Fruit fly (Drosophila melanogaster) whole organism, embryonic: ENCODE data around the gene CG5498.
A peak's percentile ranks its signal among the peaks of the same experiment; 100 is the strongest.

Experiments
- Atf-2 ChIP-seq: fragments of 200-800 bp; sonication (Bioruptor generic); optimal IDR thresholded peaks from 2 replicates; lab custom pipeline; 2016; ENCODE audit warnings: missing biosample characterization, missing genetic modification characterization
- Awh ChIP-seq: fragments of 200-800 bp; sonication (Bioruptor generic); IDR thresholded peaks from 2 replicates; pipeline ENCODE4, ENCODE4 v1.3.6; 2022; ENCODE audit warnings: missing biosample characterization, missing genetic modification characterization
- Bdp1 ChIP-seq: fragments of 200-800 bp; sonication (Bioruptor generic); optimal IDR thresholded peaks from 3 replicates; lab custom pipeline; 2016; ENCODE audit warnings: missing biosample characterization, missing genetic modification characterization
- Bgb ChIP-seq: fragments of 200-800 bp; sonication (Bioruptor generic); IDR thresholded peaks from 2 replicates; pipeline ENCODE4 v1.3.6; 2022; ENCODE audit warnings: missing biosample characterization, missing genetic modification characterization; ENCODE audit not compliant: partially characterized antibody
- CG10209 ChIP-seq: fragments of 200-800 bp; sonication (Bioruptor generic); optimal IDR thresholded peaks from 3 replicates; lab custom pipeline; 2017; ENCODE audit warnings: missing biosample characterization, mild to moderate bottlenecking, missing genetic modification characterization, missing genetic modification reagents
- CG10543 ChIP-seq: fragments of 200-800 bp; sonication (Bioruptor generic); optimal IDR thresholded peaks from 3 replicates; lab custom pipeline; 2017; ENCODE audit warnings: missing biosample characterization, mild to moderate bottlenecking, missing genetic modification characterization, moderate library complexity
- CG10654 ChIP-seq: fragments of 200-800 bp; sonication (Bioruptor generic); optimal IDR thresholded peaks from 2 replicates; lab custom pipeline; 2016; ENCODE audit warnings: missing biosample characterization, missing genetic modification characterization
- CG12236 ChIP-seq: fragments of 200-800 bp; sonication (Bioruptor generic); optimal IDR thresholded peaks from 2 replicates; lab custom pipeline; 2016; ENCODE audit warnings: missing biosample characterization, missing genetic modification characterization
- CG15601 ChIP-seq: fragments of 200-800 bp; sonication (Bioruptor generic); optimal IDR thresholded peaks from 3 replicates; lab custom pipeline; 2019; ENCODE audit warnings: missing biosample characterization, mild to moderate bottlenecking, missing genetic modification characterization, moderate library complexity
- CG15696 ChIP-seq: fragments of 200-800 bp; sonication (Bioruptor generic); optimal IDR thresholded peaks from 2 replicates; lab custom pipeline; 2019; ENCODE audit warnings: missing biosample characterization, mild to moderate bottlenecking, missing genetic modification characterization, moderate library complexity
- CG17328 ChIP-seq: fragments of 200-800 bp; sonication (Bioruptor generic); IDR thresholded peaks from 2 replicates; pipeline ENCODE4 v1.3.6; 2022; ENCODE audit warnings: missing biosample characterization, missing genetic modification characterization
- CG17361 ChIP-seq: fragments of 200-800 bp; sonication (Bioruptor generic); IDR thresholded peaks from 3 replicates; pipeline ENCODE4 v1.3.6; 2022; ENCODE audit warnings: missing biosample characterization, missing genetic modification characterization
- CG17612 ChIP-seq: fragments of 200-800 bp; sonication (Bioruptor generic); IDR thresholded peaks from 2 replicates; pipeline ENCODE4 v1.3.6; 2022; ENCODE audit warnings: missing biosample characterization, missing genetic modification characterization
- CG3407 ChIP-seq: fragments of 200-800 bp; sonication (Bioruptor generic); optimal IDR thresholded peaks from 2 replicates; lab custom pipeline; 2018; ENCODE audit warnings: missing biosample characterization, mild to moderate bottlenecking, missing genetic modification characterization
- CG4360 ChIP-seq: fragments of 200-800 bp; sonication (Bioruptor generic); IDR thresholded peaks from 2 replicates; pipeline ENCODE4 v1.3.6; 2022; ENCODE audit warnings: missing biosample characterization, missing genetic modification characterization
- CG43689 ChIP-seq: fragments of 200-800 bp; sonication (Bioruptor generic); IDR thresholded peaks from 2 replicates; pipeline ENCODE4 v1.3.6; 2022; ENCODE audit warnings: missing biosample characterization, missing genetic modification characterization
- CG6654 ChIP-seq: fragments of 200-800 bp; sonication (Bioruptor generic); optimal IDR thresholded peaks from 2 replicates; lab custom pipeline; 2017; ENCODE audit warnings: missing biosample characterization, mild to moderate bottlenecking, missing genetic modification characterization
- CG8478 ChIP-seq: fragments of >200 bp; optimal IDR thresholded peaks from 2 replicates; lab custom pipeline; 2018
- CG9932 ChIP-seq: fragments of 200-800 bp; sonication (Bioruptor generic); IDR thresholded peaks from 2 replicates; pipeline ENCODE4 v1.3.6; 2022; ENCODE audit warnings: missing biosample characterization, missing genetic modification characterization
- Camta ChIP-seq: fragments of 200-800 bp; sonication (Bioruptor generic); optimal IDR thresholded peaks from 2 replicates; lab custom pipeline; 2016; ENCODE audit warnings: missing biosample characterization, missing genetic modification characterization
- CoRest ChIP-seq: fragments of 200-800 bp; sonication (Bioruptor generic); optimal IDR thresholded peaks from 3 replicates; lab custom pipeline; 2018; ENCODE audit warnings: missing biosample characterization, mild to moderate bottlenecking, missing genetic modification characterization, moderate library complexity
- D19A ChIP-seq: fragments of 200-800 bp; optimal IDR thresholded peaks from 3 replicates; lab custom pipeline; 2019; ENCODE audit warnings: missing biosample characterization, mild to moderate bottlenecking, missing genetic modification characterization, moderate library complexity
- Deaf1 ChIP-seq: fragments of 200-800 bp; optimal IDR thresholded peaks from 3 replicates; lab custom pipeline; 2019; ENCODE audit warnings: missing biosample characterization, mild to moderate bottlenecking, missing genetic modification characterization, moderate library complexity
- H2.0 ChIP-seq: fragments of 200-800 bp; sonication (Bioruptor generic); IDR thresholded peaks from 2 replicates; pipeline ENCODE4 v1.3.6; 2022; ENCODE audit warnings: missing biosample characterization, missing genetic modification characterization
- Hmr ChIP-seq: fragments of 200-800 bp; sonication (Bioruptor generic); optimal IDR thresholded peaks from 3 replicates; lab custom pipeline; 2017; ENCODE audit warnings: mild to moderate bottlenecking, missing biosample characterization, missing genetic modification reagents, missing genetic modification characterization
- Hr51 ChIP-seq, 2 experiments: fragments of 200-800 bp; sonication (Bioruptor generic); optimal IDR thresholded peaks; 2 replicates in 1 of 2; 3 replicates in 1 of 2; lab custom pipeline; 2016 to 2018; ENCODE audit warnings: missing biosample characterization in 2 of 2, missing genetic modification characterization in 2 of 2, mild to moderate bottlenecking in 1 of 2, moderate library complexity in 1 of 2
- Kr ChIP-seq: fragments of 200-800 bp; sonication (Bioruptor generic); optimal IDR thresholded peaks from 2 replicates; lab custom pipeline; 2017; ENCODE audit warnings: missing biosample characterization, mild to moderate bottlenecking, missing genetic modification characterization
- Lim3 ChIP-seq: fragments of 200-800 bp; sonication (Bioruptor generic); IDR thresholded peaks from 2 replicates; pipeline ENCODE4 v1.3.6; 2022; ENCODE audit warnings: missing biosample characterization, missing genetic modification characterization
- MESR4 ChIP-seq: fragments of 200-800 bp; sonication (Bioruptor generic); optimal IDR thresholded peaks from 2 replicates; lab custom pipeline; 2018; ENCODE audit warnings: missing biosample characterization, mild to moderate bottlenecking, missing genetic modification characterization, moderate library complexity
- Side ChIP-seq: fragments of 200-800 bp; sonication (Bioruptor generic); optimal IDR thresholded peaks from 2 replicates; lab custom pipeline; 2016; ENCODE audit warnings: missing biosample characterization, missing genetic modification characterization
- Six4 ChIP-seq: fragments of 200-800 bp; sonication (Bioruptor generic); optimal IDR thresholded peaks from 2 replicates; lab custom pipeline; 2016; ENCODE audit warnings: missing biosample characterization, missing genetic modification characterization
- Vsx1 ChIP-seq: fragments of 200-800 bp; sonication (Bioruptor generic); optimal IDR thresholded peaks from 2 replicates; lab custom pipeline; 2017; ENCODE audit warnings: missing biosample characterization, mild to moderate bottlenecking, missing genetic modification characterization, missing genetic modification reagents
- Xbp1 ChIP-seq: fragments of 200-800 bp; sonication (Bioruptor generic); optimal IDR thresholded peaks from 3 replicates; lab custom pipeline; 2016; ENCODE audit warnings: missing biosample characterization, mild to moderate bottlenecking, missing genetic modification characterization
- cad ChIP-seq: fragments of >200 bp; optimal IDR thresholded peaks from 2 replicates; lab custom pipeline; 2017; ENCODE audit warnings: missing biosample characterization, missing genetic modification characterization
- crol ChIP-seq: fragments of 200-800 bp; sonication (Bioruptor generic); IDR thresholded peaks from 2 replicates; pipeline ENCODE4 v1.3.6; 2022; ENCODE audit warnings: missing biosample characterization, missing genetic modification characterization
- dpn ChIP-seq, 2 experiments: fragments of 200-800 bp; sonication (Bioruptor generic); optimal IDR thresholded peaks; 3 replicates each; lab custom pipeline; 2016; ENCODE audit warnings: missing biosample characterization in 2 of 2, missing genetic modification characterization in 2 of 2
- emc ChIP-seq: fragments of 200-800 bp; sonication (Bioruptor generic); optimal IDR thresholded peaks from 2 replicates; lab custom pipeline; 2016; ENCODE audit warnings: missing biosample characterization, missing genetic modification characterization
- eve ChIP-seq, 2 experiments: fragments of >200 bp; optimal IDR thresholded peaks; 2 replicates each; lab custom pipeline; 2017; ENCODE audit warnings: missing biosample characterization in 2 of 2, missing genetic modification characterization in 2 of 2
- gsb ChIP-seq: fragments of 200-800 bp; sonication (Bioruptor generic); IDR thresholded peaks from 2 replicates; pipeline ENCODE4 v1.3.6; 2022; ENCODE audit warnings: missing biosample characterization, missing genetic modification characterization
- jing ChIP-seq: fragments of 200-800 bp; sonication (Bioruptor generic); optimal IDR thresholded peaks from 2 replicates; lab custom pipeline; 2018; ENCODE audit warnings: missing biosample characterization, mild to moderate bottlenecking, missing genetic modification characterization
- klu ChIP-seq: fragments of 200-800 bp; sonication (Bioruptor generic); IDR thresholded peaks from 2 replicates; pipeline ENCODE4 v1.3.6; 2022; ENCODE audit warnings: missing biosample characterization, missing genetic modification characterization
- lab ChIP-seq: fragments of 200-800 bp; sonication (Bioruptor generic); optimal IDR thresholded peaks from 3 replicates; lab custom pipeline; 2017; ENCODE audit warnings: missing biosample characterization, missing genetic modification characterization, mild to moderate bottlenecking, moderate library complexity, missing genetic modification reagents
- lilli ChIP-seq: fragments of 200-800 bp; sonication (Bioruptor generic); optimal IDR thresholded peaks from 3 replicates; lab custom pipeline; 2016; ENCODE audit warnings: missing biosample characterization, missing genetic modification characterization
- nom ChIP-seq: fragments of 200-800 bp; sonication (Bioruptor generic); optimal IDR thresholded peaks from 2 replicates; lab custom pipeline; 2017; ENCODE audit warnings: missing biosample characterization, missing genetic modification characterization, mild to moderate bottlenecking, moderate library complexity, missing genetic modification reagents
- sc ChIP-seq, 3 experiments: fragments of >200 bp in 2 of 3; fragments of 200-800 bp in 1 of 3; sonication (Bioruptor generic) in 1 of 3; optimal IDR thresholded peaks; 2 replicates in 2 of 3; 3 replicates in 1 of 3; lab custom pipeline; 2017; ENCODE audit warnings: mild to moderate bottlenecking in 1 of 3, missing biosample characterization in 1 of 3, missing genetic modification characterization in 1 of 3, missing genetic modification reagents in 1 of 3
- sens-2 ChIP-seq: fragments of 200-800 bp; sonication (Bioruptor generic); IDR thresholded peaks from 2 replicates; pipeline ENCODE4 v1.3.6; 2022; ENCODE audit warnings: missing biosample characterization, missing genetic modification characterization
- stwl ChIP-seq: fragments of 200-800 bp; sonication (Bioruptor generic); optimal IDR thresholded peaks from 3 replicates; lab custom pipeline; 2018; ENCODE audit warnings: missing biosample characterization, mild to moderate bottlenecking, missing genetic modification characterization, moderate library complexity
- tio ChIP-seq: fragments of 200-800 bp; sonication (Bioruptor generic); optimal IDR thresholded peaks from 2 replicates; lab custom pipeline; 2017; ENCODE audit warnings: missing biosample characterization, missing genetic modification characterization, inconsistent platforms
- tna ChIP-seq: fragments of 200-800 bp; sonication (Bioruptor generic); IDR thresholded peaks from 2 replicates; pipeline ENCODE4 v1.3.6; 2022; ENCODE audit warnings: missing biosample characterization, missing genetic modification characterization; ENCODE audit not compliant: partially characterized antibody
- toy ChIP-seq: fragments of 200-800 bp; sonication (Bioruptor generic); IDR thresholded peaks from 2 replicates; pipeline ENCODE4 v1.3.6; 2022; ENCODE audit warnings: missing biosample characterization, missing genetic modification characterization
- twi ChIP-seq: fragments of 200-800 bp; optimal IDR thresholded peaks from 2 replicates; lab custom pipeline; 2019; ENCODE audit warnings: missing biosample characterization, mild to moderate bottlenecking, missing genetic modification characterization, moderate library complexity
- vnd ChIP-seq: fragments of 200-800 bp; sonication (Bioruptor generic); IDR thresholded peaks from 3 replicates; pipeline ENCODE4 v1.3.6; 2022; ENCODE audit warnings: missing biosample characterization, missing genetic modification characterization; ENCODE audit not compliant: partially characterized antibody

CG5498 gene

DNA sequence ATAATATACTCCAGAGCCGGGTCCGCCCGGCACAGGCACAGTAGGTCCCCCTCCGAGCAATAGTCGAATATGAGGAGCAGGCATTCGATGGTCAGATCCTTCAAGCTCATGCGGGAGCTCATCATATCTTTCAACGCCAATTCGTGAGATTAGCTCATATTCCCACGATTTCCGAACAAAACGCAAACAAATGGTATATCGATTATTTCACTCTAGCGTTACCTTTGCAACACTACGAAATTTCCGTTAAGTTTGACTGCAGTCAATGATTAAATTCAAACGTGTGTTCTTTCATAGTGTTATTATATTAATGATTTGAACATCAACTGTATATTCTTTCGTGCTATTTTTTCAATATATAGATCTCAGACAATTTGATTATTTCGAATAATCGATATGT, 9.4 kb upstream of the CG5498 start, which contains the start of gene CG33969 (continued):
- TF ChIP-seq CoRest: no peak
- no peak for TF ChIP-seq D19A
- TF ChIP-seq CG4360: no peak
- TF ChIP-seq emc (GFP tag; lab: Kevin White, UChicago): no peak
- no peak for TF ChIP-seq sc (optimal IDR thresholded peaks at IDR 0.05; lab: Kevin White, UChicago)
- TF ChIP-seq sc (GFP tag; optimal IDR thresholded peaks at IDR 0.05; lab: Kevin White, UChicago): no peak
- peak; percentile 6; the same call in 1 of the 2 replicates for TF ChIP-seq Bgb (GFP tag; lab: Robert Waterston, UW)
- no peak for TF ChIP-seq CG43689 (GFP tag; lab: Robert Waterston, UW)
- no peak for TF ChIP-seq dpn (GFP tag; optimal IDR thresholded peaks at IDR 0.05; lab: Kevin White, UChicago)
- TF ChIP-seq stwl (tag; lab: Kevin White, UChicago): peak; percentile 87
- no peak for TF ChIP-seq CG17328
- no peak for TF ChIP-seq Kr (GFP tag; lab: Kevin White, UChicago)
- TF ChIP-seq Awh (GFP tag; lab: Robert Waterston, UW): no peak
- no peak for TF ChIP-seq klu
- peak; percentile 57 for TF ChIP-seq MESR4 (GFP tag; lab: Kevin White, UChicago)
- TF ChIP-seq toy (GFP tag; lab: Robert Waterston, UW): no peak
- no peak for TF ChIP-seq vnd
- no peak for TF ChIP-seq H2.0
- no peak for TF ChIP-seq tna
- no peak for TF ChIP-seq gsb (GFP tag; lab: Robert Waterston, UW)
- TF ChIP-seq CG10209 (GFP tag; lab: Kevin White, UChicago): no peak
- TF ChIP-seq CG8478: no peak
- no peak for TF ChIP-seq Xbp1 (GFP tag; lab: Kevin White, UChicago)
- no peak for TF ChIP-seq CG10543 (GFP tag; lab: Kevin White, UChicago)
- TF ChIP-seq twi (tag; lab: Kevin White, UChicago): no peak
- TF ChIP-seq Vsx1 (GFP tag; lab: Kevin White, UChicago): peak; percentile 20
- TF ChIP-seq CG15696 (tag; lab: Kevin White, UChicago): no peak
- no peak for TF ChIP-seq Atf-2
- no peak for TF ChIP-seq cad (GFP tag; lab: Kevin White, UChicago)
- TF ChIP-seq Bdp1 (GFP tag; lab: Kevin White, UChicago): no peak
- TF ChIP-seq lab (GFP tag; lab: Kevin White, UChicago): peak; percentile 3
- TF ChIP-seq Deaf1 (tag; lab: Kevin White, UChicago): peak; percentile 11
- no peak for TF ChIP-seq eve (GFP tag; optimal IDR thresholded peaks at IDR 0.05; lab: Kevin White, UChicago)
- no peak for TF ChIP-seq lilli (GFP tag; lab: Kevin White, UChicago)
- no peak for TF ChIP-seq Lim3 (GFP tag; lab: Robert Waterston, UW)
- no peak for TF ChIP-seq nom (GFP tag; lab: Kevin White, UChicago)
- TF ChIP-seq Hr51 (GFP tag; optimal IDR thresholded peaks at IDR 0.05; lab: Kevin White, UChicago): no peak
- no peak for TF ChIP-seq Hmr (GFP tag; lab: Kevin White, UChicago)
- TF ChIP-seq Six4: no peak
- TF ChIP-seq CG15601: no peak
- TF ChIP-seq Camta: no peak
- no peak for TF ChIP-seq CG17612
- no peak for TF ChIP-seq jing (GFP tag; lab: Kevin White, UChicago)
- no peak for TF ChIP-seq CG6654 (GFP tag; lab: Kevin White, UChicago)
- TF ChIP-seq CG9932 (GFP tag; lab: Robert Waterston, UW): no peak
- TF ChIP-seq crol (GFP tag; lab: Robert Waterston, UW): no peak
- TF ChIP-seq CG17361 (GFP tag; lab: Robert Waterston, UW): no peak
- TF ChIP-seq Side (GFP tag; lab: Kevin White, UChicago): no peak
- no peak for TF ChIP-seq CG12236
- no peak for TF ChIP-seq sens-2 (GFP tag; lab: Robert Waterston, UW)
- TF ChIP-seq CG3407 (GFP tag; lab: Kevin White, UChicago): no peak
- TF ChIP-seq CG10654 (GFP tag; lab: Kevin White, UChicago): no peak
- no peak for TF ChIP-seq tio (GFP tag; lab: Kevin White, UChicago)
